Fruit fly (Drosophila melanogaster) Kc167 (cell line): ENCODE results near the gene sba.

ENCODE experiments used
- Myc ChIP-seq: fragments of >200 bp; optimal IDR thresholded peaks from 2 replicates; lab custom pipeline; 2017; ENCODE audit warnings: missing external identifiers
- Sin3A ChIP-seq: fragments of >200 bp; optimal IDR thresholded peaks from 2 replicates; lab custom pipeline; 2018; ENCODE audit warnings: missing external identifiers
- h ChIP-seq: fragments of >200 bp; optimal IDR thresholded peaks from 3 replicates; lab custom pipeline; 2018; ENCODE audit warnings: missing external identifiers
- insv ChIP-seq: fragments of >200 bp; optimal IDR thresholded peaks from 3 replicates; lab custom pipeline; 2018; ENCODE audit warnings: missing external identifiers
- psq ChIP-seq: fragments of >200 bp; optimal IDR thresholded peaks from 2 replicates; lab custom pipeline; 2017; ENCODE audit warnings: missing external identifiers
- ttk ChIP-seq: sonication (Bioruptor generic); optimal IDR thresholded peaks from 2 replicates; lab custom pipeline; 2017; ENCODE audit warnings: missing external identifiers

- TF ChIP-seq psq (lab: Kevin White, UChicago) (no peak), Sin3A (lab: Kevin White, UChicago) (no peak), insv (lab: Kevin White, UChicago) (no peak), h (lab: Kevin White, UChicago) (no peak), ttk (no peak), Myc (lab: Kevin White, UChicago) (no peak)
These were observed 26.0 kb upstream of the sba start for dm6 chr3R:23948466-23949413.
